Worm (Caenorhabditis elegans) whole organism, late embryonic: Measurements from ENCODE around the gene C54C6.7.

Experiments
- hlh-30 ChIP-seq: sonication (generic microtip); optimal IDR thresholded peaks from 2 replicates; lab custom pipeline; 2017; ENCODE audit warnings: antibody characterized with exemption, missing genetic modification characterization, missing compliant biosample characterization; ENCODE audit not compliant: insufficient read depth
- pqm-1 ChIP-seq: sonication (generic microtip); optimal IDR thresholded peaks from 2 replicates; lab custom pipeline; 2016; ENCODE audit warnings: missing genetic modification characterization, missing compliant biosample characterization

DNA sequence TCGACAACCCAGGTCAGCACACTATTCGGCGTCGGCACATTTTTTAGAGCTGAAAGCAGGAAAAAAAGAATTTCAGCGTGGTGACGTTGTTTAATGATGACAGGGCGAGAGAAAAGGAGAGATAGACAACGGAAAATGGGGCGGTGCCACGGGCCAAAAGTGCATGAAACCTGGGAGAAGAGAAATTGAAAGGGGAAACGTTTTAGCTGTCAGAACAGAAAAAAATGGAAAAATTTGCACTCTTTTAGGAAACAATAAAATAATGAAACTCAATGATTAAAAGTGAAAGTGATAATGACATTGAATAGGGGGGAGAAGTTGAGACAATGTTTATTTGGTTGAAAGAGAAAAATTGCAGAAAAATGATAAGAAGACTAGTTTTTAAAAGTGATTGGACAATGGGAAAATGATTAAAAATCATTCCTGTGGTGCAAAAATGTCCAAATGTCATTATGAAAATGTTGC is 16.4 kb downstream of the C54C6.7 start, which contains the start of gene pitp-1:
- TF ChIP-seq pqm-1 (tag; lab: Kevin White, UChicago) (no peak), hlh-30 (tag; lab: Kevin White, UChicago) (no peak)
